Worm (Caenorhabditis elegans) whole organism, L2 larva: ENCODE measurements around the gene F36H1.12.

Experiments
- alr-1 ChIP-seq: fragments of 150-350 bp; optimal IDR thresholded peaks from 2 replicates; lab custom pipeline; 2014; ENCODE audit warnings: missing biosample characterization, missing genetic modification characterization
- blmp-1 ChIP-seq: sonication (generic microtip); optimal IDR thresholded peaks from 2 replicates; lab custom pipeline; 2017; ENCODE audit warnings: missing genetic modification characterization, mild to moderate bottlenecking, missing compliant biosample characterization, antibody characterized with exemption, moderate library complexity; ENCODE audit not compliant: insufficient read depth
- elt-1 ChIP-seq: fragments of 150-350 bp; optimal IDR thresholded peaks from 2 replicates; lab custom pipeline; 2014; ENCODE audit warnings: missing biosample characterization, missing genetic modification characterization
- fos-1 ChIP-seq: fragments of 150-350 bp; optimal IDR thresholded peaks from 2 replicates; lab custom pipeline; 2014; ENCODE audit warnings: missing biosample characterization, missing genetic modification characterization
- lin-13 ChIP-seq: fragments of 150-350 bp; optimal IDR thresholded peaks from 2 replicates; lab custom pipeline; 2014; ENCODE audit warnings: missing biosample characterization, missing genetic modification reagents, missing genetic modification characterization
- lsy-2 ChIP-seq, 2 experiments: fragments of 150-350 bp in 1 of 2; sonication (generic microtip) in 1 of 2; optimal IDR thresholded peaks; 2 replicates each; lab custom pipeline; 2014 to 2017; ENCODE audit warnings: missing biosample characterization in 2 of 2, missing genetic modification characterization in 2 of 2
- nhr-11 ChIP-seq: fragments of 150-350 bp; optimal IDR thresholded peaks from 2 replicates; lab custom pipeline; 2014; ENCODE audit warnings: missing biosample characterization, missing genetic modification characterization
- nhr-237 ChIP-seq: fragments of 150-350 bp; optimal IDR thresholded peaks from 2 replicates; lab custom pipeline; 2014; ENCODE audit warnings: missing biosample characterization, missing genetic modification characterization
- peb-1 ChIP-seq: fragments of 150-350 bp; optimal IDR thresholded peaks from 2 replicates; lab custom pipeline; 2014; ENCODE audit warnings: missing biosample characterization, missing genetic modification characterization
- skn-1 ChIP-seq: sonication (generic microtip); optimal IDR thresholded peaks from 2 replicates; lab custom pipeline; 2017; ENCODE audit warnings: missing biosample characterization, missing genetic modification characterization
- zag-1 ChIP-seq: fragments of 150-350 bp; optimal IDR thresholded peaks from 2 replicates; lab custom pipeline; 2014; ENCODE audit warnings: missing biosample characterization, missing genetic modification characterization
- ztf-1 ChIP-seq: fragments of 200-800 bp; sonication (Bioruptor generic); conservative IDR thresholded peaks from 2 replicates; pipeline ENCODE4 v1.3.6; 2022; ENCODE audit warnings: missing genetic modification characterization, missing compliant biosample characterization
- ztf-4 ChIP-seq: fragments of 150-350 bp; optimal IDR thresholded peaks from 2 replicates; lab custom pipeline; 2014; ENCODE audit warnings: missing biosample characterization, missing genetic modification characterization

ce11 chrIV:11094052-11094451, 40.5 kb upstream of the F36H1.12 start:
- TF ChIP-seq blmp-1 (tag; lab: Kevin White, UChicago) = no peak
- no peak for TF ChIP-seq nhr-237 (tag; lab: Kevin White, UChicago)
- no peak for TF ChIP-seq ztf-1 (GFP tag; lab: Robert Waterston, UW)
- no peak for TF ChIP-seq ztf-4
- no peak for TF ChIP-seq zag-1 (tag; lab: Kevin White, UChicago)
- TF ChIP-seq lsy-2 (tag; optimal IDR thresholded peaks at IDR 0.05; lab: Kevin White, UChicago) = no peak
- TF ChIP-seq elt-1 = no peak
- TF ChIP-seq fos-1 = no peak
- no peak for TF ChIP-seq alr-1 (tag; lab: Kevin White, UChicago)
- no peak for TF ChIP-seq skn-1
- no peak for TF ChIP-seq lin-13
- TF ChIP-seq nhr-11 = no peak
- no peak for TF ChIP-seq peb-1 (tag; lab: Kevin White, UChicago)
